Fruit fly (Drosophila melanogaster) whole organism, wandering third instar larva: Measurements from ENCODE around the gene Wdr37.

Source experiments
- Abd-B ChIP-seq: fragments of >200 bp; optimal IDR thresholded peaks from 2 replicates; lab custom pipeline; 2017; ENCODE audit warnings: missing biosample characterization, missing genetic modification characterization
- CG32264 ChIP-seq: fragments of 200-800 bp; sonication (Bioruptor generic); optimal IDR thresholded peaks from 2 replicates; lab custom pipeline; 2016; ENCODE audit warnings: missing biosample characterization, missing genetic modification characterization
- CG9705 ChIP-seq: fragments of 200-800 bp; sonication (Bioruptor generic); optimal IDR thresholded peaks from 2 replicates; lab custom pipeline; 2018; ENCODE audit warnings: missing biosample characterization, mild to moderate bottlenecking, missing genetic modification characterization
- CrebA ChIP-seq: fragments of 200-800 bp; sonication (Bioruptor generic); optimal IDR thresholded peaks from 2 replicates; lab custom pipeline; 2016; ENCODE audit warnings: missing biosample characterization, mild to moderate bottlenecking, missing genetic modification characterization, borderline replicate concordance
- Dif ChIP-seq: fragments of 200-275, 200-300 bp; sonication (Bioruptor generic); optimal IDR thresholded peaks from 2 replicates; lab custom pipeline; 2018; ENCODE audit warnings: missing biosample characterization, missing genetic modification characterization; ENCODE audit not compliant: partially characterized antibody
- HLH106 ChIP-seq: fragments of 200-800 bp; optimal IDR thresholded peaks from 3 replicates; lab custom pipeline; 2019; ENCODE audit warnings: missing biosample characterization, mild to moderate bottlenecking, missing genetic modification characterization, moderate library complexity
- Hnf4 ChIP-seq: fragments of 200-800 bp; sonication (Bioruptor generic); optimal IDR thresholded peaks from 2 replicates; lab custom pipeline; 2016; ENCODE audit warnings: missing biosample characterization, mild to moderate bottlenecking, missing genetic modification characterization
- Hr78 ChIP-seq: fragments of >200 bp; optimal IDR thresholded peaks from 2 replicates; lab custom pipeline; 2017; ENCODE audit warnings: missing biosample characterization, missing genetic modification characterization
- Hr83 ChIP-seq: fragments of 200-300 bp; sonication (Bioruptor generic); optimal IDR thresholded peaks from 2 replicates; lab custom pipeline; 2016; ENCODE audit warnings: missing biosample characterization, mild to moderate bottlenecking, missing genetic modification characterization, moderate library complexity; ENCODE audit not compliant: poor library complexity, severe bottlenecking
- Jra ChIP-seq: sonication (Bioruptor generic); optimal IDR thresholded peaks from 2 replicates; lab custom pipeline; 2016; ENCODE audit warnings: missing biosample characterization, missing genetic modification characterization
- Mio ChIP-seq: sonication (Bioruptor generic); optimal IDR thresholded peaks from 2 replicates; lab custom pipeline; 2016; ENCODE audit warnings: missing biosample characterization, missing genetic modification characterization
- Myc ChIP-seq: fragments of >200 bp; optimal IDR thresholded peaks from 2 replicates; lab custom pipeline; 2017
- N ChIP-seq: fragments of >200 bp; optimal IDR thresholded peaks from 2 replicates; lab custom pipeline; 2018; ENCODE audit warnings: missing biosample characterization, missing external identifiers, missing genetic modification characterization
- OdsH ChIP-seq: fragments of 200-800 bp; sonication (Bioruptor generic); optimal IDR thresholded peaks from 2 replicates; lab custom pipeline; 2016; ENCODE audit warnings: missing biosample characterization, mild to moderate bottlenecking, missing genetic modification characterization
- Rel ChIP-seq, 2 experiments: fragments of 200-800 bp; sonication (Bioruptor generic) in 1 of 2; optimal IDR thresholded peaks; 2 replicates in 1 of 2; 3 replicates in 1 of 2; lab custom pipeline; 2016 to 2019; ENCODE audit warnings: mild to moderate bottlenecking in 2 of 2, missing biosample characterization in 2 of 2, missing genetic modification characterization in 2 of 2, moderate library complexity in 1 of 2
- Sp1 ChIP-seq: fragments of 200-800 bp; sonication (Bioruptor generic); optimal IDR thresholded peaks from 3 replicates; lab custom pipeline; 2019; ENCODE audit warnings: missing biosample characterization, mild to moderate bottlenecking, missing genetic modification characterization, moderate library complexity
- Vsx2 ChIP-seq: fragments of 200-300, 225-300 bp; sonication (Bioruptor generic); optimal IDR thresholded peaks from 2 replicates; lab custom pipeline; 2018; ENCODE audit warnings: missing biosample characterization, missing genetic modification characterization; ENCODE audit not compliant: partially characterized antibody
- brk ChIP-seq: fragments of 200-800 bp; sonication (Bioruptor generic); optimal IDR thresholded peaks from 2 replicates; lab custom pipeline; 2016; ENCODE audit warnings: missing biosample characterization, mild to moderate bottlenecking, missing genetic modification characterization
- dl ChIP-seq, 2 experiments: fragments of 175-275, 200-275 bp in 1 of 2; fragments of 200-275 bp in 1 of 2; sonication (Bioruptor generic); optimal IDR thresholded peaks; lab custom pipeline; 2018; ENCODE audit warnings: mild to moderate bottlenecking in 2 of 2, missing biosample characterization in 2 of 2, missing genetic modification characterization in 2 of 2, moderate library complexity in 2 of 2; ENCODE audit not compliant: partially characterized antibody in 2 of 2, insufficient read depth in 1 of 2
- dmrt93B ChIP-seq: fragments of 200-800 bp; sonication (Bioruptor generic); optimal IDR thresholded peaks from 2 replicates; lab custom pipeline; 2018; ENCODE audit warnings: missing biosample characterization, mild to moderate bottlenecking, missing genetic modification characterization
- ey ChIP-seq: fragments of 200-800 bp; sonication (Bioruptor generic); optimal IDR thresholded peaks from 2 replicates; lab custom pipeline; 2016; ENCODE audit warnings: missing biosample characterization, missing genetic modification characterization
- foxo ChIP-seq, 2 experiments: fragments of 200-800 bp; sonication (Bioruptor generic); optimal IDR thresholded peaks; 2 replicates in 1 of 2; 3 replicates in 1 of 2; lab custom pipeline; 2016 to 2017; ENCODE audit warnings: missing biosample characterization in 2 of 2, missing genetic modification characterization in 2 of 2
- fru ChIP-seq: fragments of 200-800 bp; sonication (Bioruptor generic); optimal IDR thresholded peaks from 3 replicates; lab custom pipeline; 2016; ENCODE audit warnings: missing biosample characterization, mild to moderate bottlenecking, missing genetic modification characterization
- h ChIP-seq: fragments of 200-800 bp; sonication (Bioruptor generic); optimal IDR thresholded peaks from 3 replicates; lab custom pipeline; 2016; ENCODE audit warnings: missing biosample characterization, mild to moderate bottlenecking, missing genetic modification characterization
- jim ChIP-seq: fragments of 175-275, 200-325 bp; sonication (Bioruptor generic); optimal IDR thresholded peaks from 2 replicates; lab custom pipeline; 2016; ENCODE audit warnings: missing biosample characterization, mild to moderate bottlenecking, missing genetic modification characterization
- pan ChIP-seq: fragments of >200 bp; optimal IDR thresholded peaks from 2 replicates; lab custom pipeline; 2017
- psq ChIP-seq: fragments of 200-800 bp; sonication (Bioruptor generic); optimal IDR thresholded peaks from 3 replicates; lab custom pipeline; 2017; ENCODE audit warnings: missing biosample characterization, mild to moderate bottlenecking, missing genetic modification characterization, moderate library complexity
- rgr ChIP-seq: fragments of 200-800 bp; sonication (Bioruptor generic); optimal IDR thresholded peaks from 3 replicates; lab custom pipeline; 2016; ENCODE audit warnings: missing biosample characterization, mild to moderate bottlenecking, missing genetic modification characterization
- sage ChIP-seq: fragments of 200-800 bp; sonication (Bioruptor generic); optimal IDR thresholded peaks from 2 replicates; lab custom pipeline; 2016; ENCODE audit warnings: missing biosample characterization, mild to moderate bottlenecking, missing genetic modification characterization
- sv ChIP-seq: fragments of 200-800 bp; sonication (Bioruptor generic); optimal IDR thresholded peaks from 3 replicates; lab custom pipeline; 2016; ENCODE audit warnings: missing biosample characterization, missing genetic modification characterization
- tai ChIP-seq: sonication (Bioruptor generic); optimal IDR thresholded peaks from 2 replicates; lab custom pipeline; 2016; ENCODE audit warnings: missing biosample characterization, missing genetic modification characterization
- woc ChIP-seq: sonication (Bioruptor generic); optimal IDR thresholded peaks from 2 replicates; lab custom pipeline; 2016; ENCODE audit warnings: missing biosample characterization, mild to moderate bottlenecking, missing genetic modification characterization

The Wdr37 gene

DNA sequence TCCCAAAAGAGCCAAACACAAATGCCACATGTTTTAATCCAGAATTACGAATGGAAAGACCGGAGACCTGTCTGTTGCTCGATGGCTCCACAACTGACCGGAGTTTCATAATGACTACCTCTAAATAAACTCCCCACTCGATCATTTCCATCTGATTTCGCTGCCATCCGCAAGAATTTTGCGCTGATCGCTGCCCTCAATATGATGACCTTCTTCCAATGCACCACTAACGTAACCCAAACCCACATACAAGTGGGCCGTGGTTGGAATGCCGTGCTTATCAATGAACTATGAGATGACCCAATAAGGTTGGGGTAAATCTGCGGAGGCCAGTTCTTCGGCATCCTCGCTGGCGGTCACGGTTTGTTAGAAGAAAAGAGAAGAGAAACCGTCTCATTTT is 17.5 kb downstream of the Wdr37 start, which contains the start of gene CG14309:
Gene CG14309 (minus strand): TSS at position 101 of the 400 bp plus-strand sequence.
- no peak for TF ChIP-seq N (GFP tag; lab: Kevin White, UChicago)
- TF ChIP-seq Jra (GFP tag; lab: Kevin White, UChicago): no peak
- no peak for TF ChIP-seq pan (lab: Kevin White, UChicago)
- TF ChIP-seq sv (GFP tag; lab: Kevin White, UChicago): no peak
- TF ChIP-seq h (GFP tag; lab: Kevin White, UChicago): no peak
- TF ChIP-seq Abd-B: no peak
- TF ChIP-seq Rel (GFP tag; optimal IDR thresholded peaks at IDR 0.05; lab: Kevin White, UChicago): no peak
- no peak for TF ChIP-seq Rel (tag; optimal IDR thresholded peaks at IDR 0.05; lab: Kevin White, UChicago)
- TF ChIP-seq OdsH (GFP tag; lab: Kevin White, UChicago): no peak
- no peak for TF ChIP-seq Mio
- TF ChIP-seq tai: no peak
- no peak for TF ChIP-seq Hr83
- no peak for TF ChIP-seq Sp1 (GFP tag; lab: Kevin White, UChicago)
- no peak for TF ChIP-seq sage (GFP tag; lab: Kevin White, UChicago)
- no peak for TF ChIP-seq Hr78
- TF ChIP-seq foxo (GFP tag; optimal IDR thresholded peaks at IDR 0.05; lab: Kevin White, UChicago): no peak
- TF ChIP-seq Myc (lab: Kevin White, UChicago): no peak

DNA sequence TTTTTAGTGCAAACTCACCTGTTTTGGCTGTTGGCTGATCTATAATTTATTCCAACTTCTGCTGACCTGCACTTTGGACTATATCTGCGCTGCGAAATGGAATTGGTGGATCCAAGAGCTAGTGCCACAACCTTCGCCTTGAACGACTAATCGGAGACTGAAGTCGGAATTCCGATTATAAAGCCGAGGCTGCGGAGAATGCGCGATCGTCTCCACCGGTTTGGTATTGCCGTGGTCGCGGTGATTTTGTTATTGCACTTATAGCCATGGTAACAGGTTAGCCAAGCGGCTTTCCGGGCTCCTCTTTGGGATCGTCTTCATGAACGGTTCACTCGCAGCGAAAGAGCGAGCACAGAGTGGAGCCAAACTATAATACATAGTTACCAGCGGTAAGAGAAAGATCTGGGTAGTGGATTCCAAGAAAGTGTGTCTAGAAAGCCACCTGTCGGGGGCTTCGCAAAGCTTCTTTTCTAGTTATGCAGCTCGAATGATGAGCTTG is 21.5 kb downstream of the Wdr37 start, which contains the start of gene CG7675:
Gene CG7675 (minus strand): TSS at position 165 of the 499 bp plus-strand sequence.
- TF ChIP-seq Rel (GFP tag; optimal IDR thresholded peaks at IDR 0.05; lab: Kevin White, UChicago) (no peak), Rel (tag; optimal IDR thresholded peaks at IDR 0.05; lab: Kevin White, UChicago) (peak; percentile 22), OdsH (GFP tag; lab: Kevin White, UChicago) (no peak), psq (GFP tag; lab: Kevin White, UChicago) (peak; percentile 62), Dif (GFP tag; lab: Kevin White, UChicago) (peak; percentile 70), Vsx2 (GFP tag; lab: Kevin White, UChicago) (peak; percentile 15), CG9705 (GFP tag; lab: Kevin White, UChicago) (no peak)

DNA sequence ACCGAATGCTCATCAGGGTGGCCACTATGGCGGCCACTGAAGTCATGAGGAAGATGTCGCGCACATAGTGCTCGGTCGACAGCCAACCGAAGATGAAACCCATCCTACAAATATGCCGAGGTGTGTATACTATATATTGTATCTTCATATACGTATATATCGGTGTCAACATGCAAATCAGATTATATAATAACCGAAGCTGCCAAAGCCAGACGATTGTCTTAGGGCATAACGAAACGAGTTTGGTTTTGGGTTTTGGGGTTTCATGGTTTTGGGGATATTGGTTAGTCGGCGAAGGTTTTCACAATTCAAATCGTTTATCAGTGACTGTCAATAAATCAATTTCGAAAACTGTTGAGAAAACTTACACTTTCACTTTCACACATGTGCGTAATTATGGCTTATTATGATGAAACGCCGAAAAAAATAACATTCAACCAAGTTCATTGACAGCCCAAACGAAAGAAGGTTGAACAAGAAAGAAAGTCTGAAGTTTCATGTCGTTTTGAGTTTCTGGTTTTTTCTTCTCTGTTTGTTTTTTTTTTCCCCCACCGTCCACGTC is 22.2 kb downstream of the Wdr37 start:
- TF ChIP-seq psq (GFP tag; lab: Kevin White, UChicago) (no peak), Mio (no peak), dmrt93B (GFP tag; lab: Kevin White, UChicago) (no peak), Vsx2 (GFP tag; lab: Kevin White, UChicago) (no peak), Hnf4 (no peak), CG32264 (GFP tag; lab: Kevin White, UChicago) (no peak), Sp1 (GFP tag; lab: Kevin White, UChicago) (no peak), HLH106 (no peak), ey (GFP tag; lab: Kevin White, UChicago) (no peak), CrebA (GFP tag; lab: Kevin White, UChicago) (no peak), dl (GFP tag; optimal IDR thresholded peaks at IDR 0.05; lab: Kevin White, UChicago; ENCODE audit: insufficient read depth in 1 of 2, partially characterized antibody in 2 of 2) (no peak)

DNA sequence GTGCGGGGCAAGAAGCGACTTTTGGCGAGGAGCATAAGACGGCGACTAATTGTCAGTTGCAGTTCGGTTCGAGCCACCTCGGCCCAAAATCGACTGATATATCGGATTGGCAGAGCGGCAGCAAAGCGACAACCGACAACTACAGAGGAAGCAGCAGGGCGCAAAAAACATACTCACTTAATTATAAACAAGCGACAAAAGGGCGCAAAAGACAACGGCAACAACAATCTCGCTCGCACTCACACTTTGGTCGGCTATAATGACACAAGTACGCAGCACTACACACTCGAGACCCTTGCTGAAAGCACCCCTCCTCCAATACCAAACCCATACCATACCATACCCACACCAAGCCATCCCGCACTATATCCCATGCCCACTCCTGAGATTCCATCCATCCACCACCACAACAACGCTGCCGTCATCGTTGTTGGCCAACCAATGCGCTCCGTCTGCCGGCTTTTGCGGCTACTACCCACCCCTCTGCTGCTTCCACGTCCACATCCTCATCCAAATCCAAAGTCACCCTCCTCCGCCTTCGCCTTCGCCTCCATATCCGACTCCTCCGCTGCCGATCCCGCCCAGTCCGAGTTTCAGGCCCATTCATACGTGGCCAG is 29.7 kb downstream of the Wdr37 start, which contains the start of gene gl:
Gene gl (minus strand): TSS at position 51 of the 617 bp plus-strand sequence.
- TF ChIP-seq Hr83 (peak; percentile 9), fru (GFP tag; lab: Kevin White, UChicago) (no peak)

DNA sequence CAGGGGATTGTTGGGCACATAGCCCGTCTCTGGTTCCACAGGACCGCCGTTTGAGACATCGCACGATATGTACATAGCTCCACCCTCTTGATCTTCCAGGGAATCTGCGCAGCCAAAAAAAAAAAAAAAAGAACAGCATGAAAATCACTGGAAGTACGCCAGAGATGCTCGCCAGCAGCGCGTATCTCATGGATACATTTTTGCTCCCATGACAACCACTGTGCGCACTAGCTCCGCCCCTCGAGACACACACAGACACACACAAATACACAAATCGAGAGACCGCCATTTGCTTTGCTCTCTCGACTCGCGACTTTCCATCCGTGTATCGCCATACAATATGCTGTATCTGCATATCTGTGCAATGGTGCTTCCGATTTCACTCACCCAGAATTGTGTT is 31.2 kb downstream of the Wdr37 start:
- TF ChIP-seq Rel (GFP tag; optimal IDR thresholded peaks at IDR 0.05; lab: Kevin White, UChicago) (no peak), Rel (tag; optimal IDR thresholded peaks at IDR 0.05; lab: Kevin White, UChicago) (no peak), rgr (GFP tag; lab: Kevin White, UChicago) (peak; percentile 4), h (GFP tag; lab: Kevin White, UChicago) (no peak), jim (GFP tag; lab: Kevin White, UChicago) (no peak), Hnf4 (no peak), N (GFP tag; lab: Kevin White, UChicago) (no peak), sv (GFP tag; lab: Kevin White, UChicago) (no peak), tai (no peak), Sp1 (GFP tag; lab: Kevin White, UChicago) (no peak), brk (no peak), Myc (lab: Kevin White, UChicago) (no peak), foxo (GFP tag; optimal IDR thresholded peaks at IDR 0.05; lab: Kevin White, UChicago) (peak in 1 of 2 experiments; percentile 5), fru (GFP tag; lab: Kevin White, UChicago) (no peak), dl (GFP tag; optimal IDR thresholded peaks at IDR 0.05; lab: Kevin White, UChicago; ENCODE audit: insufficient read depth in 1 of 2, partially characterized antibody in 2 of 2) (no peak), woc (GFP tag; lab: Kevin White, UChicago) (peak; percentile 5), Dif (GFP tag; lab: Kevin White, UChicago) (no peak), ey (GFP tag; lab: Kevin White, UChicago) (no peak), pan (lab: Kevin White, UChicago) (no peak)
